Fruit fly (Drosophila melanogaster): Measurements from ENCODE around the gene Polr2D.

- TF ChIP-seq Met (GFP tag; optimal IDR thresholded peaks at IDR 0.05) (no peak), fkh (GFP tag; optimal IDR thresholded peaks at IDR 0.05) (no peak), CG31627 (GFP tag; optimal IDR thresholded peaks at IDR 0.05) (no peak), Hr39 (GFP tag; optimal IDR thresholded peaks at IDR 0.05) (no peak), Eip75B (GFP tag; optimal IDR thresholded peaks at IDR 0.05) (no peak)
Measured at dm6 chr3R:18230229-18230628, 25.1 kb downstream of the Polr2D start.
